Fruit fly (Drosophila melanogaster) whole organism, embryonic: ENCODE data around the gene nxf2.

Experiments used
- B-H1 ChIP-seq: fragments of 200-800 bp; sonication (Bioruptor generic); IDR thresholded peaks from 3 replicates; pipeline ENCODE4 v1.3.6; 2022; ENCODE audit warnings: missing biosample characterization, missing genetic modification characterization
- B-H2 ChIP-seq: fragments of 200-800 bp; sonication (Bioruptor generic); optimal IDR thresholded peaks from 2 replicates; lab custom pipeline; 2018; ENCODE audit warnings: missing biosample characterization, mild to moderate bottlenecking, missing genetic modification characterization
- CG10654 ChIP-seq: fragments of 200-800 bp; sonication (Bioruptor generic); optimal IDR thresholded peaks from 2 replicates; lab custom pipeline; 2016; ENCODE audit warnings: missing biosample characterization, missing genetic modification characterization
- CG11456 ChIP-seq: fragments of 200-800 bp; sonication (Bioruptor generic); IDR thresholded peaks from 3 replicates; pipeline ENCODE4 v1.3.6; 2022; ENCODE audit warnings: missing biosample characterization, missing genetic modification characterization
- CG14441 ChIP-seq: fragments of 200-800 bp; sonication (Bioruptor generic); IDR thresholded peaks from 2 replicates; pipeline ENCODE4 v1.3.6; 2022; ENCODE audit warnings: missing biosample characterization, missing genetic modification characterization
- CG1529 ChIP-seq: fragments of 200-800 bp; sonication (Bioruptor generic); optimal IDR thresholded peaks from 3 replicates; lab custom pipeline; 2018; ENCODE audit warnings: missing biosample characterization, missing genetic modification characterization
- CG2202 ChIP-seq: fragments of 200-800 bp; sonication (Bioruptor generic); optimal IDR thresholded peaks from 2 replicates; lab custom pipeline; 2018; ENCODE audit warnings: missing biosample characterization, mild to moderate bottlenecking, missing genetic modification characterization
- CG4328 ChIP-seq: fragments of 200-800 bp; sonication (Bioruptor generic); optimal IDR thresholded peaks from 3 replicates; lab custom pipeline; 2017; ENCODE audit warnings: missing biosample characterization, missing genetic modification reagents, missing genetic modification characterization
- CG4617 ChIP-seq: fragments of 200-800 bp; sonication (Bioruptor generic); optimal IDR thresholded peaks from 3 replicates; lab custom pipeline; 2016; ENCODE audit warnings: missing biosample characterization, missing genetic modification characterization, borderline replicate concordance
- CG7556 ChIP-seq: fragments of 200-800 bp; sonication (Bioruptor generic); optimal IDR thresholded peaks from 2 replicates; lab custom pipeline; 2017; ENCODE audit warnings: missing biosample characterization, mild to moderate bottlenecking, missing genetic modification characterization
- CG8359 ChIP-seq: fragments of 200-800 bp; sonication (Bioruptor generic); optimal IDR thresholded peaks from 2 replicates; lab custom pipeline; 2017; ENCODE audit warnings: missing biosample characterization, mild to moderate bottlenecking, missing genetic modification characterization, borderline replicate concordance
- Camta ChIP-seq: fragments of 200-800 bp; sonication (Bioruptor generic); optimal IDR thresholded peaks from 2 replicates; lab custom pipeline; 2016; ENCODE audit warnings: missing biosample characterization, missing genetic modification characterization
- CkIIα-i1 ChIP-seq: fragments of 200-800 bp; sonication (Bioruptor generic); IDR thresholded peaks from 2 replicates; pipeline ENCODE4 v1.3.6; 2022; ENCODE audit warnings: missing biosample characterization, missing genetic modification characterization
- CoRest ChIP-seq: fragments of 200-800 bp; sonication (Bioruptor generic); optimal IDR thresholded peaks from 3 replicates; lab custom pipeline; 2018; ENCODE audit warnings: missing biosample characterization, mild to moderate bottlenecking, missing genetic modification characterization, moderate library complexity
- D ChIP-seq, 2 experiments: fragments of 200-800 bp in 1 of 2; fragments of >200 bp in 1 of 2; sonication (Bioruptor generic) in 1 of 2; optimal IDR thresholded peaks; 2 replicates in 1 of 2; 3 replicates in 1 of 2; lab custom pipeline; 2017; ENCODE audit warnings: mild to moderate bottlenecking in 1 of 2, missing biosample characterization in 1 of 2, missing genetic modification characterization in 1 of 2, missing genetic modification reagents in 1 of 2
- Dip2 ChIP-seq: fragments of 200-800 bp; sonication (Bioruptor generic); IDR thresholded peaks from 2 replicates; pipeline ENCODE4 v1.3.6; 2022; ENCODE audit warnings: missing biosample characterization, missing genetic modification characterization
- Doc2 ChIP-seq: fragments of 200-800 bp; sonication (Bioruptor generic); IDR thresholded peaks from 2 replicates; pipeline ENCODE4 v1.3.6; 2022; ENCODE audit warnings: missing biosample characterization, missing genetic modification characterization
- HLH54F ChIP-seq: fragments of 200-800 bp; sonication (Bioruptor generic); optimal IDR thresholded peaks from 3 replicates; lab custom pipeline; 2016; ENCODE audit warnings: missing biosample characterization, missing genetic modification characterization
- Jarid2 ChIP-seq: fragments of 200-800 bp; sonication (Bioruptor generic); optimal IDR thresholded peaks from 3 replicates; lab custom pipeline; 2017; ENCODE audit warnings: mild to moderate bottlenecking, missing biosample characterization, missing genetic modification reagents, missing genetic modification characterization
- Kr ChIP-seq: fragments of 200-800 bp; sonication (Bioruptor generic); optimal IDR thresholded peaks from 2 replicates; lab custom pipeline; 2017; ENCODE audit warnings: missing biosample characterization, mild to moderate bottlenecking, missing genetic modification characterization
- MTF-1 ChIP-seq: fragments of 200-800 bp; sonication (Bioruptor generic); optimal IDR thresholded peaks from 2 replicates; lab custom pipeline; 2018; ENCODE audit warnings: missing biosample characterization, mild to moderate bottlenecking, missing genetic modification characterization, borderline replicate concordance
- Mrtf ChIP-seq: fragments of 200-800 bp; sonication (Bioruptor generic); IDR thresholded peaks from 3 replicates; pipeline ENCODE4 v1.3.6; 2022; ENCODE audit warnings: missing biosample characterization, missing genetic modification characterization
- Nf-YB ChIP-seq: fragments of 200-800 bp; sonication (Bioruptor generic); optimal IDR thresholded peaks from 3 replicates; lab custom pipeline; 2019; ENCODE audit warnings: missing biosample characterization, mild to moderate bottlenecking, missing genetic modification characterization, moderate library complexity
- NfI ChIP-seq: fragments of 200-800 bp; sonication (Bioruptor generic); optimal IDR thresholded peaks from 3 replicates; lab custom pipeline; 2018; ENCODE audit warnings: missing biosample characterization, mild to moderate bottlenecking, missing genetic modification characterization, moderate library complexity
- Pdp1 ChIP-seq, 2 experiments: fragments of 200-800 bp; sonication (Bioruptor generic); optimal IDR thresholded peaks; 3 replicates each; lab custom pipeline; 2016; ENCODE audit warnings: missing biosample characterization in 2 of 2, missing genetic modification characterization in 2 of 2, mild to moderate bottlenecking in 1 of 2, moderate library complexity in 1 of 2
- Sox102F ChIP-seq: fragments of 200-800 bp; sonication (Bioruptor generic); optimal IDR thresholded peaks from 2 replicates; lab custom pipeline; 2018; ENCODE audit warnings: missing biosample characterization, mild to moderate bottlenecking, missing genetic modification characterization, moderate library complexity
- bab2 ChIP-seq: fragments of 200-800 bp; sonication (Bioruptor generic); optimal IDR thresholded peaks from 2 replicates; lab custom pipeline; 2016; ENCODE audit warnings: missing biosample characterization, missing genetic modification characterization
- cas ChIP-seq: fragments of 200-800 bp; sonication (Bioruptor generic); IDR thresholded peaks from 2 replicates; pipeline ENCODE4 v1.3.6; 2022; ENCODE audit warnings: missing biosample characterization, missing genetic modification characterization
- cg ChIP-seq: fragments of 200-800 bp; sonication (Bioruptor generic); optimal IDR thresholded peaks from 3 replicates; lab custom pipeline; 2019; ENCODE audit warnings: missing biosample characterization, mild to moderate bottlenecking, missing genetic modification characterization, moderate library complexity
- eve ChIP-seq, 2 experiments: fragments of >200 bp; optimal IDR thresholded peaks; 2 replicates each; lab custom pipeline; 2017; ENCODE audit warnings: missing biosample characterization in 2 of 2, missing genetic modification characterization in 2 of 2
- ewg ChIP-seq: fragments of 200-800 bp; sonication (Bioruptor generic); optimal IDR thresholded peaks from 3 replicates; lab custom pipeline; 2017; ENCODE audit warnings: mild to moderate bottlenecking, missing biosample characterization, missing genetic modification reagents, missing genetic modification characterization
- eyg ChIP-seq: fragments of 200-800 bp; sonication (Bioruptor generic); optimal IDR thresholded peaks from 3 replicates; lab custom pipeline; 2016; ENCODE audit warnings: missing biosample characterization, missing genetic modification characterization
- fd3F ChIP-seq: fragments of 200-800 bp; sonication (Bioruptor generic); optimal IDR thresholded peaks from 2 replicates; lab custom pipeline; 2018; ENCODE audit warnings: missing biosample characterization, mild to moderate bottlenecking, missing genetic modification characterization, moderate library complexity
- hb ChIP-seq: fragments of 200-800 bp; sonication (Bioruptor generic); IDR thresholded peaks from 3 replicates; pipeline ENCODE4 v1.3.6; 2022; ENCODE audit warnings: missing biosample characterization, missing genetic modification characterization; ENCODE audit not compliant: partially characterized antibody
- lola ChIP-seq, 3 experiments: fragments of >200 bp in 2 of 3; fragments of 200-800 bp in 1 of 3; sonication (Bioruptor generic) in 1 of 3; optimal IDR thresholded peaks; 2 replicates each; lab custom pipeline; 2017 to 2019; ENCODE audit warnings: missing biosample characterization in 3 of 3, missing genetic modification characterization in 3 of 3, mild to moderate bottlenecking in 1 of 3, moderate library complexity in 1 of 3
- mirr ChIP-seq: fragments of 200-800 bp; sonication (Bioruptor generic); optimal IDR thresholded peaks from 3 replicates; lab custom pipeline; 2018; ENCODE audit warnings: missing biosample characterization, mild to moderate bottlenecking, missing genetic modification characterization
- pb ChIP-seq: fragments of 200-800 bp; sonication (Bioruptor generic); optimal IDR thresholded peaks from 3 replicates; lab custom pipeline; 2016; ENCODE audit warnings: missing biosample characterization, missing genetic modification characterization
- prd ChIP-seq, 3 experiments: fragments of >200 bp in 2 of 3; fragments of 200-800 bp in 1 of 3; sonication (Bioruptor generic) in 1 of 3; optimal IDR thresholded peaks in 2 of 3; IDR thresholded peaks in 1 of 3; 2 replicates in 2 of 3; 3 replicates in 1 of 3; pipeline versions ENCODE4 v1.3.6 to Lab custom; 2017 to 2022; ENCODE audit warnings: missing biosample characterization in 1 of 3, missing genetic modification characterization in 1 of 3
- pum ChIP-seq: fragments of 200-800 bp; sonication (Bioruptor generic); optimal IDR thresholded peaks from 2 replicates; lab custom pipeline; 2016; ENCODE audit warnings: missing biosample characterization, missing genetic modification characterization
- sna ChIP-seq: fragments of 200-800 bp; sonication (Bioruptor generic); IDR thresholded peaks from 2 replicates; pipeline ENCODE4 v1.3.6; 2022; ENCODE audit warnings: missing biosample characterization, missing genetic modification characterization; ENCODE audit not compliant: partially characterized antibody
- so ChIP-seq: fragments of 200-800 bp; sonication (Bioruptor generic); IDR thresholded peaks from 3 replicates; pipeline ENCODE4 v1.3.6; 2022; ENCODE audit warnings: missing biosample characterization, missing genetic modification characterization
- sqz ChIP-seq: fragments of 200-800 bp; sonication (Bioruptor generic); optimal IDR thresholded peaks from 3 replicates; lab custom pipeline; 2018; ENCODE audit warnings: missing biosample characterization, mild to moderate bottlenecking, missing genetic modification characterization
- sr ChIP-seq: fragments of 200-800 bp; sonication (Bioruptor generic); IDR thresholded peaks from 3 replicates; pipeline ENCODE4 v1.3.6; 2022; ENCODE audit warnings: missing biosample characterization, missing genetic modification characterization
- ssp ChIP-seq: fragments of 200-800 bp; sonication (Bioruptor generic); IDR thresholded peaks from 2 replicates; pipeline ENCODE4 v1.3.6; 2022; ENCODE audit warnings: missing biosample characterization, missing genetic modification characterization
- stc ChIP-seq: fragments of 200-800 bp; sonication (Bioruptor generic); IDR thresholded peaks from 2 replicates; pipeline ENCODE4 v1.3.6; 2022; ENCODE audit warnings: missing biosample characterization, missing genetic modification characterization
- trh ChIP-seq: fragments of 200-800 bp; sonication (Bioruptor generic); optimal IDR thresholded peaks from 2 replicates; lab custom pipeline; 2016; ENCODE audit warnings: missing biosample characterization, missing genetic modification characterization
- twi ChIP-seq: fragments of 200-800 bp; optimal IDR thresholded peaks from 2 replicates; lab custom pipeline; 2019; ENCODE audit warnings: missing biosample characterization, mild to moderate bottlenecking, missing genetic modification characterization, moderate library complexity
- zen2 ChIP-seq: fragments of 200-800 bp; sonication (Bioruptor generic); IDR thresholded peaks from 3 replicates; pipeline ENCODE4 v1.3.6; 2022; ENCODE audit warnings: missing biosample characterization, missing genetic modification characterization; ENCODE audit not compliant: partially characterized antibody

nxf2 gene

DNA sequence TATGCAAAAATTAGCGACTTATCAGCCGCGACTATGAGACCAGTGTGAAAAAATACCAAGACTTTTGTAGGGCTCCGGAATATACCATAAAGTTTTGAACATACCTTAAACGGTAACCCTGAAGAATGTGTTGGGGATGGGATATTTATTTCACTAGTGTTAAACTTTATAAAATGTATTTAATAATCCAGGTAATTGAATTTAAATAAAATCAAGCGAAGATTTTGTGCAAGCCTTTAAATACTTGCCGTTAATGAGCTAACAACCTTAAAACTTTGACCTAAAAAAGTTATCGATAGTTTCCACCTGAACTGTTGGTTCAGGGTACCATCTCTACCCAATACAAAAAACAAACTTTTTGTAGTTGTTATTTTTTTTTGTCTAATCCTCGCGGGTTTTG lies 32.0 kb upstream of the nxf2 start, which contains the start of gene CG4101 (continued):
- TF ChIP-seq HLH54F (GFP tag; lab: Kevin White, UChicago) (peak; percentile 79), CG8359 (GFP tag; lab: Kevin White, UChicago) (no peak), CkIIα-i1 (no peak), cas (GFP tag; lab: Robert Waterston, UW) (peak; percentile 63; the same call in 1 of the 2 replicates), B-H2 (GFP tag; lab: Kevin White, UChicago) (peak; percentile 91), Nf-YB (GFP tag; lab: Kevin White, UChicago) (peak; percentile 39), eyg (GFP tag; lab: Kevin White, UChicago) (peak; percentile 11), stc (GFP tag; lab: Robert Waterston, UW) (0 out of 2 replicates have a peak, but pooled peaks have one; percentile 28), D (optimal IDR thresholded peaks at IDR 0.05; lab: Kevin White, UChicago) (no peak), D (GFP tag; optimal IDR thresholded peaks at IDR 0.05; lab: Kevin White, UChicago) (peak; percentile 39), lola (GFP tag; optimal IDR thresholded peaks at IDR 0.05; lab: Kevin White, UChicago) (peak in 1 of 3 experiments; percentile 73), Kr (no peak), prd (optimal IDR thresholded peaks at IDR 0.05; lab: Kevin White, UChicago) (no peak), prd (GFP tag; IDR thresholded peaks at IDR 0.05; lab: Robert Waterston, UW) (peak; percentile 85), CG2202 (peak; percentile 52), so (GFP tag; lab: Robert Waterston, UW) (peak; percentile 71; the same call in 1 of the 3 replicates), CG11456 (peak; percentile 82), CG7556 (GFP tag; lab: Kevin White, UChicago) (peak; percentile 53), Pdp1 (GFP tag; optimal IDR thresholded peaks at IDR 0.05; lab: Kevin White, UChicago) (peak; percentile 83 to 87), Mrtf (GFP tag; lab: Robert Waterston, UW) (peak; percentile 68), sqz (peak; percentile 85), Doc2 (GFP tag; lab: Robert Waterston, UW) (no peak), CoRest (peak; percentile 85), CG10654 (peak; percentile 77), Sox102F (GFP tag; lab: Kevin White, UChicago) (peak; percentile 81), cg (no peak), bab2 (GFP tag; lab: Kevin White, UChicago) (peak; percentile 77), eve (GFP tag; optimal IDR thresholded peaks at IDR 0.05; lab: Kevin White, UChicago) (no peak), ssp (GFP tag; lab: Robert Waterston, UW) (peak; percentile 57), B-H1 (GFP tag; lab: Robert Waterston, UW) (peak; percentile 56), sr (GFP tag; lab: Robert Waterston, UW) (no peak), hb (no peak; the same call in 2 of the 3 replicates), trh (GFP tag; lab: Kevin White, UChicago) (peak; percentile 34), twi (tag; lab: Kevin White, UChicago) (peak; percentile 67), MTF-1 (GFP tag; lab: Kevin White, UChicago) (no peak), CG1529 (GFP tag; lab: Kevin White, UChicago) (peak; percentile 43), CG14441 (GFP tag; lab: Robert Waterston, UW) (peak; percentile 81), CG4328 (GFP tag; lab: Kevin White, UChicago) (peak; percentile 60), CG4617 (GFP tag; lab: Kevin White, UChicago) (peak; percentile 51), pum (peak; percentile 65), sna (peak; percentile 81), ewg (peak; percentile 49), NfI (peak; percentile 83), Camta (peak; percentile 69), Jarid2 (GFP tag; lab: Kevin White, UChicago) (no peak), mirr (GFP tag; lab: Kevin White, UChicago) (peak; percentile 34), Dip2 (no peak), zen2 (GFP tag; lab: Robert Waterston, UW) (peak; percentile 73; the same call in 1 of the 3 replicates), pb (GFP tag; lab: Kevin White, UChicago) (peak; percentile 27), fd3F (GFP tag; lab: Kevin White, UChicago) (peak; percentile 78)
